Fruit fly (Drosophila melanogaster) whole organism, embryonic: Measurements from ENCODE around the gene RpS9.

Experiments used
- Adf1 ChIP-seq: fragments of 200-800 bp; sonication (Bioruptor generic); IDR thresholded peaks from 2 replicates; pipeline ENCODE4 v1.3.6; 2022; ENCODE audit warnings: missing biosample characterization, missing genetic modification characterization
- Atf-2 ChIP-seq: fragments of 200-800 bp; sonication (Bioruptor generic); optimal IDR thresholded peaks from 2 replicates; lab custom pipeline; 2016; ENCODE audit warnings: missing biosample characterization, missing genetic modification characterization
- Bdp1 ChIP-seq: fragments of 200-800 bp; sonication (Bioruptor generic); optimal IDR thresholded peaks from 3 replicates; lab custom pipeline; 2016; ENCODE audit warnings: missing biosample characterization, missing genetic modification characterization
- CG10267 ChIP-seq: fragments of 200-800 bp; sonication (Bioruptor generic); optimal IDR thresholded peaks from 2 replicates; lab custom pipeline; 2018; ENCODE audit warnings: missing biosample characterization, mild to moderate bottlenecking, missing genetic modification characterization, moderate library complexity
- CG10366 ChIP-seq: fragments of 200-800 bp; sonication (Bioruptor generic); IDR thresholded peaks from 2 replicates; pipeline ENCODE4 v1.3.6; 2022; ENCODE audit warnings: missing biosample characterization, missing genetic modification characterization
- CG11085 ChIP-seq: fragments of 200-800 bp; sonication (Bioruptor generic); IDR thresholded peaks from 2 replicates; pipeline ENCODE4 v1.3.6; 2022; ENCODE audit warnings: missing biosample characterization, missing genetic modification characterization
- CG11247 ChIP-seq: fragments of 200-800 bp; sonication (Bioruptor generic); IDR thresholded peaks from 2 replicates; pipeline ENCODE4 v1.3.6; 2022; ENCODE audit warnings: missing biosample characterization, missing genetic modification characterization
- CG11696 ChIP-seq: fragments of 200-800 bp; sonication (Bioruptor generic); IDR thresholded peaks from 2 replicates; pipeline ENCODE4 v1.3.6; 2022; ENCODE audit warnings: missing biosample characterization, missing genetic modification characterization
- CG15514 ChIP-seq: fragments of 200-800 bp; sonication (Bioruptor generic); optimal IDR thresholded peaks from 3 replicates; lab custom pipeline; 2017; ENCODE audit warnings: missing biosample characterization, missing genetic modification characterization, mild to moderate bottlenecking, moderate library complexity, missing genetic modification reagents
- CG16813 ChIP-seq: fragments of 200-800 bp; sonication (Bioruptor generic); IDR thresholded peaks from 3 replicates; pipeline ENCODE4 v1.3.6; 2022; ENCODE audit warnings: missing biosample characterization, missing genetic modification characterization; ENCODE audit not compliant: partially characterized antibody
- CG17186 ChIP-seq: fragments of 200-800 bp; sonication (Bioruptor generic); optimal IDR thresholded peaks from 3 replicates; lab custom pipeline; 2017; ENCODE audit warnings: missing biosample characterization, missing genetic modification reagents, missing genetic modification characterization
- CG17385 ChIP-seq: fragments of 200-800 bp; sonication (Bioruptor generic); optimal IDR thresholded peaks from 3 replicates; lab custom pipeline; 2018; ENCODE audit warnings: missing biosample characterization, mild to moderate bottlenecking, missing genetic modification characterization
- CG17568 ChIP-seq: fragments of 200-800 bp; sonication (Bioruptor generic); optimal IDR thresholded peaks from 2 replicates; lab custom pipeline; 2018; ENCODE audit warnings: missing biosample characterization, mild to moderate bottlenecking, missing genetic modification characterization, moderate library complexity
- CG17612 ChIP-seq: fragments of 200-800 bp; sonication (Bioruptor generic); IDR thresholded peaks from 2 replicates; pipeline ENCODE4 v1.3.6; 2022; ENCODE audit warnings: missing biosample characterization, missing genetic modification characterization
- CG30020 ChIP-seq: fragments of 200-800 bp; optimal IDR thresholded peaks from 2 replicates; lab custom pipeline; 2019; ENCODE audit warnings: missing biosample characterization, mild to moderate bottlenecking, missing genetic modification characterization, moderate library complexity
- CG4360 ChIP-seq: fragments of 200-800 bp; sonication (Bioruptor generic); IDR thresholded peaks from 2 replicates; pipeline ENCODE4 v1.3.6; 2022; ENCODE audit warnings: missing biosample characterization, missing genetic modification characterization
- CG4730 ChIP-seq: fragments of 200-800 bp; sonication (Bioruptor generic); IDR thresholded peaks from 2 replicates; pipeline ENCODE4 v1.3.6; 2022; ENCODE audit warnings: missing biosample characterization, missing genetic modification characterization
- CG7556 ChIP-seq: fragments of 200-800 bp; sonication (Bioruptor generic); optimal IDR thresholded peaks from 2 replicates; lab custom pipeline; 2017; ENCODE audit warnings: missing biosample characterization, mild to moderate bottlenecking, missing genetic modification characterization
- CG7745 ChIP-seq: fragments of 200-800 bp; sonication (Bioruptor generic); optimal IDR thresholded peaks from 2 replicates; lab custom pipeline; 2018; ENCODE audit warnings: missing biosample characterization, mild to moderate bottlenecking, missing genetic modification characterization, moderate library complexity
- CG8765 ChIP-seq: fragments of 200-800 bp; sonication (Bioruptor generic); IDR thresholded peaks from 2 replicates; pipeline ENCODE4 v1.3.6; 2022; ENCODE audit warnings: missing biosample characterization, missing genetic modification characterization
- Elba2 ChIP-seq: fragments of 200-800 bp; sonication (Bioruptor generic); optimal IDR thresholded peaks from 3 replicates; lab custom pipeline; 2016; ENCODE audit warnings: missing biosample characterization, missing genetic modification characterization
- H15 ChIP-seq: fragments of 200-800 bp; sonication (Bioruptor generic); IDR thresholded peaks from 3 replicates; pipeline ENCODE4 v1.3.6; 2022; ENCODE audit warnings: missing biosample characterization, missing genetic modification characterization
- HHEX ChIP-seq: fragments of 200-800 bp; sonication (Bioruptor generic); optimal IDR thresholded peaks from 3 replicates; lab custom pipeline; 2017; ENCODE audit warnings: missing biosample characterization, mild to moderate bottlenecking, missing genetic modification characterization, missing genetic modification reagents
- Hmr ChIP-seq: fragments of 200-800 bp; sonication (Bioruptor generic); optimal IDR thresholded peaks from 3 replicates; lab custom pipeline; 2017; ENCODE audit warnings: mild to moderate bottlenecking, missing biosample characterization, missing genetic modification reagents, missing genetic modification characterization
- Mad ChIP-seq: fragments of 200-800 bp; sonication (Bioruptor generic); optimal IDR thresholded peaks from 2 replicates; lab custom pipeline; 2016; ENCODE audit warnings: missing biosample characterization, missing genetic modification characterization
- NFAT ChIP-seq: fragments of 200-800 bp; sonication (Bioruptor generic); IDR thresholded peaks from 2 replicates; pipeline ENCODE4 v1.3.6; 2022; ENCODE audit warnings: missing biosample characterization, missing genetic modification characterization
- Rx ChIP-seq: fragments of 200-800 bp; sonication (Bioruptor generic); IDR thresholded peaks from 2 replicates; pipeline ENCODE4 v1.3.6; 2022; ENCODE audit warnings: missing biosample characterization, missing genetic modification characterization
- al ChIP-seq: fragments of 200-800 bp; sonication (Bioruptor generic); IDR thresholded peaks from 2 replicates; pipeline ENCODE4 v1.3.6; 2022; ENCODE audit warnings: missing biosample characterization, missing genetic modification characterization
- bigmax ChIP-seq: fragments of 200-800 bp; sonication (Bioruptor generic); optimal IDR thresholded peaks from 2 replicates; lab custom pipeline; 2018; ENCODE audit warnings: missing biosample characterization, mild to moderate bottlenecking, missing genetic modification characterization
- br ChIP-seq: fragments of >200 bp; optimal IDR thresholded peaks from 2 replicates; lab custom pipeline; 2017
- bsh ChIP-seq, 2 experiments: fragments of 200-800 bp; sonication (Bioruptor generic); optimal IDR thresholded peaks; 2 replicates each; lab custom pipeline; 2017 to 2018; ENCODE audit warnings: mild to moderate bottlenecking in 2 of 2, missing biosample characterization in 2 of 2, missing genetic modification characterization in 2 of 2, moderate library complexity in 1 of 2
- cad ChIP-seq: fragments of >200 bp; optimal IDR thresholded peaks from 2 replicates; lab custom pipeline; 2017; ENCODE audit warnings: missing biosample characterization, missing genetic modification characterization
- cg ChIP-seq: fragments of 200-800 bp; sonication (Bioruptor generic); optimal IDR thresholded peaks from 3 replicates; lab custom pipeline; 2019; ENCODE audit warnings: missing biosample characterization, mild to moderate bottlenecking, missing genetic modification characterization, moderate library complexity
- chinmo ChIP-seq: fragments of 200-800 bp; sonication (Bioruptor generic); IDR thresholded peaks from 4 replicates; pipeline ENCODE4 v1.3.6; 2022; ENCODE audit warnings: missing biosample characterization, missing genetic modification characterization; ENCODE audit not compliant: partially characterized antibody
- dati ChIP-seq: fragments of 200-800 bp; sonication (Bioruptor generic); IDR thresholded peaks from 2 replicates; pipeline ENCODE4 v1.3.6; 2022; ENCODE audit warnings: missing biosample characterization, missing genetic modification characterization
- esg ChIP-seq: fragments of 200-800 bp; sonication (Bioruptor generic); conservative IDR thresholded peaks from 2 replicates; pipeline ENCODE4 v1.3.6; 2022; ENCODE audit warnings: missing biosample characterization, missing genetic modification characterization
- fd102C ChIP-seq: fragments of 200-800 bp; sonication (Bioruptor generic); optimal IDR thresholded peaks from 2 replicates; lab custom pipeline; 2018; ENCODE audit warnings: missing biosample characterization, mild to moderate bottlenecking, missing genetic modification characterization, moderate library complexity
- gem ChIP-seq: fragments of 200-800 bp; sonication (Bioruptor generic); optimal IDR thresholded peaks from 2 replicates; lab custom pipeline; 2019; ENCODE audit warnings: missing biosample characterization, mild to moderate bottlenecking, missing genetic modification characterization, moderate library complexity
- gt ChIP-seq: fragments of 200-800 bp; sonication (Bioruptor generic); IDR thresholded peaks from 2 replicates; pipeline ENCODE4 v1.3.6; 2022; ENCODE audit warnings: missing biosample characterization, missing genetic modification characterization
- lmd ChIP-seq: fragments of 200-800 bp; sonication (Bioruptor generic); IDR thresholded peaks from 2 replicates; pipeline ENCODE4 v1.3.6; 2022; ENCODE audit warnings: missing biosample characterization, missing genetic modification characterization
- nom ChIP-seq: fragments of 200-800 bp; sonication (Bioruptor generic); optimal IDR thresholded peaks from 2 replicates; lab custom pipeline; 2017; ENCODE audit warnings: missing biosample characterization, missing genetic modification characterization, mild to moderate bottlenecking, moderate library complexity, missing genetic modification reagents
- rib ChIP-seq: fragments of 200-800 bp; sonication (Bioruptor generic); IDR thresholded peaks from 2 replicates; pipeline ENCODE4 v1.3.6; 2022; ENCODE audit warnings: missing biosample characterization, missing genetic modification characterization
- ro ChIP-seq: fragments of 200-800 bp; sonication (Bioruptor generic); IDR thresholded peaks from 2 replicates; pipeline ENCODE4 v1.3.6; 2022; ENCODE audit warnings: missing biosample characterization, missing genetic modification characterization
- seq ChIP-seq: fragments of 200-800 bp; sonication (Bioruptor generic); IDR thresholded peaks from 2 replicates; pipeline ENCODE4 v1.3.6; 2022; ENCODE audit warnings: missing biosample characterization, missing genetic modification characterization
- so ChIP-seq: fragments of 200-800 bp; sonication (Bioruptor generic); IDR thresholded peaks from 3 replicates; pipeline ENCODE4 v1.3.6; 2022; ENCODE audit warnings: missing biosample characterization, missing genetic modification characterization
- ssp ChIP-seq: fragments of 200-800 bp; sonication (Bioruptor generic); IDR thresholded peaks from 2 replicates; pipeline ENCODE4 v1.3.6; 2022; ENCODE audit warnings: missing biosample characterization, missing genetic modification characterization
- toy ChIP-seq: fragments of 200-800 bp; sonication (Bioruptor generic); IDR thresholded peaks from 2 replicates; pipeline ENCODE4 v1.3.6; 2022; ENCODE audit warnings: missing biosample characterization, missing genetic modification characterization
- zf30C ChIP-seq: fragments of 200-800 bp; sonication (Bioruptor generic); optimal IDR thresholded peaks from 3 replicates; lab custom pipeline; 2018; ENCODE audit warnings: missing biosample characterization, mild to moderate bottlenecking, missing genetic modification characterization

Gene RpS9

DNA sequence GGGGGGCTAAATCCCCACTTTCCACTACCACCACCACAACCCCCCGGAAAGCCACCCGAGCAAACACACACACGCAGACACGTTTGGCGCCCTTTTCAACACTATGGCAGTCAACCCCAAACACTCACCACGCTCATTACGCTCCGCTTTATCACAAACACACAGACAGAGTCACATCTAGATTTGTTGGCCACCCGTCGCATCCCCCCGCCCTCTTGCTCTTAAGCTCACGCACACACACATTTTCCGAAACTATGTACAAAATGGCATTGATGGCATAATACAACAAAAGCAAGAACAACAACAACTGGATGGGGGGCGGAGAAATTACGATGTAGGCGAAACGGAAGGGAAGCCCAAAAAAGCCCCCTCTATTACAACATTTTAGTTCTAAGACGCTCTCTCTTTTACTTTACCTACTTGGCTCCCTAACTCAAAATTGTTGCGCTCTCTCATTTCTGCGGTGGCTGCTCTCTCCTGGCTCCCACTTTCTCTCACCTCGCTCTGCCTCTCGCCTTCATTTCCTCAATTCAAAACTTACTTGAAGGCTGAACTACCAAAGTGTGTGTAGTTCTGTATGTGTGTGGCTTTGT, 45.6 kb downstream of the RpS9 start (continued):
- TF ChIP-seq lmd (GFP tag; lab: Robert Waterston, UW) (peak; percentile 34), CG10366 (GFP tag; lab: Robert Waterston, UW) (no peak)

DNA sequence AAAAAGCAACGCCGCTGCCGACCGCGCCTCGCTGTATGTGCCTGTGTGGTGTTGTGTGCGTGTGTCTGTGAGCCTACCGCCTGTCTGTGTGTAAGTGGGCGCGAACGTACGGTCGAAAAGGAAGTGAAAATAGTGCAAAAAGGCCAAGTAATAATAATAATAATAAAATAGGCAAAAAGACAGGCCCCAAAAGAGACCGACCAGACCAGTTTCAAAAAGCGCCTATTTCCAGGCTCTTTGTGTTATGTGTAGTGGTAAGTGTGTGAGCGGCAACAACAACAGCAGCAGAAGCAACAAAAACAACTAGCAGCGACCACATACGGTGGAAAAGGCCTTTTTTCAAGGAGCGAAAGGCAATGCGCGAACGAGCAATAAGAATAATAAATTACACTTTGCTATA, 48.5 kb downstream of the RpS9 start:
- TF ChIP-seq esg (GFP tag; lab: Robert Waterston, UW) (no peak), cg (GFP tag; lab: Kevin White, UChicago) (peak; percentile 86), toy (GFP tag; lab: Robert Waterston, UW) (no peak), Atf-2 (no peak), CG17186 (GFP tag; lab: Kevin White, UChicago) (no peak), bsh (GFP tag; optimal IDR thresholded peaks at IDR 0.05; lab: Kevin White, UChicago) (peak in 1 of 2 experiments; percentile 20), CG17385 (GFP tag; lab: Kevin White, UChicago) (no peak), CG4360 (GFP tag; lab: Robert Waterston, UW) (peak; percentile 69), seq (GFP tag; lab: Robert Waterston, UW) (no peak), chinmo (0 out of 4 replicates have a peak, but pooled peaks have one; percentile 49), Rx (GFP tag; lab: Robert Waterston, UW) (no peak), cad (GFP tag; lab: Kevin White, UChicago) (no peak), HHEX (GFP tag; lab: Kevin White, UChicago) (no peak), nom (peak; percentile 92), Elba2 (GFP tag; lab: Kevin White, UChicago) (peak; percentile 49), CG17568 (GFP tag; lab: Kevin White, UChicago) (no peak)

dm6 chr3L:9462247-9462769, 49.0 kb downstream of the RpS9 start:
- TF ChIP-seq CG11247 (GFP tag; lab: Robert Waterston, UW) (no peak), Hmr (GFP tag; lab: Kevin White, UChicago) (peak; percentile 92), CG8765 (peak; percentile 11; the same call in 1 of the 2 replicates), CG16813 (GFP tag; lab: Robert Waterston, UW) (no peak), NFAT (peak; percentile 9; the same call in 1 of the 2 replicates), Adf1 (GFP tag; lab: Robert Waterston, UW) (peak; percentile 83), rib (GFP tag; lab: Robert Waterston, UW) (no peak), gt (GFP tag; lab: Robert Waterston, UW) (peak; percentile 58; the same call in 1 of the 2 replicates), bigmax (no peak), CG17612 (GFP tag; lab: Robert Waterston, UW) (no peak), dati (no peak; the same call in 1 of the 2 replicates), CG7556 (GFP tag; lab: Kevin White, UChicago) (peak; percentile 96), ro (no peak), H15 (peak; percentile 58; the same call in 1 of the 3 replicates), al (peak; percentile 53; the same call in 1 of the 2 replicates), zf30C (GFP tag; lab: Kevin White, UChicago) (no peak), gem (tag; lab: Kevin White, UChicago) (peak; percentile 97), Mad (GFP tag; lab: Kevin White, UChicago) (peak; percentile 76), CG7745 (tag; lab: Kevin White, UChicago) (no peak), Bdp1 (GFP tag; lab: Kevin White, UChicago) (peak; percentile 71), CG4730 (GFP tag; lab: Robert Waterston, UW) (peak; percentile 45; the same call in 1 of the 2 replicates), CG10267 (tag; lab: Kevin White, UChicago) (peak; percentile 92), fd102C (peak; percentile 37), ssp (GFP tag; lab: Robert Waterston, UW) (0 out of 2 replicates have a peak, but pooled peaks have one; percentile 6), CG15514 (peak; percentile 60), CG30020 (peak; percentile 73), br (lab: Kevin White, UChicago) (no peak), CG11085 (GFP tag; lab: Robert Waterston, UW) (peak; percentile 45; the same call in 1 of the 2 replicates), CG11696 (GFP tag; lab: Robert Waterston, UW) (peak; percentile 35; the same call in 1 of the 2 replicates), so (GFP tag; lab: Robert Waterston, UW) (peak; percentile 55; the same call in 1 of the 3 replicates)
